Worm (Caenorhabditis elegans) whole organism, mixed stage, embryonic: Measurements from ENCODE around the gene gtf-2H1.

ENCODE experiments used
- elt-1 ChIP-seq: sonication (generic microtip); optimal IDR thresholded peaks from 2 replicates; lab custom pipeline; 2017; ENCODE audit warnings: missing genetic modification characterization, mild to moderate bottlenecking, missing compliant biosample characterization, antibody characterized with exemption, moderate library complexity, borderline replicate concordance; ENCODE audit not compliant: insufficient read depth
- lin-13 ChIP-seq: fragments of 150-350 bp; optimal IDR thresholded peaks from 2 replicates; lab custom pipeline; 2014; ENCODE audit warnings: missing biosample characterization, missing genetic modification characterization
- lsy-2 ChIP-seq: fragments of 150-350 bp; optimal IDR thresholded peaks from 2 replicates; lab custom pipeline; 2014; ENCODE audit warnings: missing biosample characterization, missing genetic modification characterization
- mab-5 ChIP-seq: fragments of 150-350 bp; optimal IDR thresholded peaks from 2 replicates; lab custom pipeline; 2014; ENCODE audit warnings: missing biosample characterization, missing genetic modification characterization
- nhr-28 ChIP-seq: fragments of 150-350 bp; optimal IDR thresholded peaks from 2 replicates; lab custom pipeline; 2014; ENCODE audit warnings: missing biosample characterization, missing genetic modification characterization
- nhr-76 ChIP-seq: sonication (generic microtip); optimal IDR thresholded peaks from 2 replicates; lab custom pipeline; 2017; ENCODE audit warnings: missing biosample characterization, missing genetic modification characterization
- sem-2 ChIP-seq: fragments of 200-800 bp; sonication (Bioruptor generic); optimal IDR thresholded peaks from 2 replicates; lab custom pipeline; 2018; ENCODE audit warnings: mild to moderate bottlenecking, missing genetic modification characterization, missing compliant biosample characterization
- snpc-4 ChIP-seq: fragments of 150-350 bp; optimal IDR thresholded peaks from 2 replicates; lab custom pipeline; 2014; ENCODE audit warnings: missing biosample characterization, missing genetic modification characterization
- unc-39 ChIP-seq: fragments of 150-350 bp; optimal IDR thresholded peaks from 2 replicates; lab custom pipeline; 2014; ENCODE audit warnings: missing biosample characterization, missing genetic modification characterization
- unc-62 ChIP-seq: fragments of 150-350 bp; optimal IDR thresholded peaks from 2 replicates; lab custom pipeline; 2014; ENCODE audit warnings: missing biosample characterization, missing genetic modification reagents, missing genetic modification characterization
- ztf-11 ChIP-seq: fragments of 150-350 bp; optimal IDR thresholded peaks from 2 replicates; lab custom pipeline; 2014; ENCODE audit warnings: missing biosample characterization, missing genetic modification characterization

DNA sequence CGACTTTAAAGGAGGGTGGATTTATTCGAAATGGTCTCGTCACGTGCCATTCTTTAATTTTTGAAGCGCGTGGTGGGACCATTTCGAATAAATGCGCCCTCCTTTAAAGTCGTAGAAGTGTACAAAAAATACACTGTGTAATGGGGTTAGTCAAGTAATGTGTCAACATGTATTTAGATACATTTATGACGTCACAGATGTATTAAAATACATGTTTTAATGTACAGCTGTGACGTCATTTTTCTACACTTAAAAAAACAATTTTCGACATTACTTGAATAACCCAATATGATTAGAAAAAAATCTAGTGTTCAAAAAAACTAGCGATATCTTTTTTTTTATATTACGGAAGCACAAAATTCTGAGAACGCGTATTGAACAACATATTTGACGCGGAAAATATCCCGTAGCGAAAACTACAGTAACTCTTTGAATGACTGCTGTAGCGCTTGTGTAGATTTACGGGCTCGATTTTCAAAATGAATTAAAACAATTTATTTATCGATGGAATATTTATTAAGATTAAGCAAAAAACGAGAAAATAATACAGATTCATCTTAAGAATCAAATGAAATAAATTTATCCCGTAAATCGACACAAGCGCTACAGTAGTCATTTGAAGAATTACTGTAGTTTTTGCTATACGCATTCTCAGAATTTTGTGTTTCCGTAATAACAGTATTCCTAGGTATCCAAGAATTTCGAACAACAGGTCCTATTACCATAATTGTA is 28.5 kb downstream of the gtf-2H1 start, which contains the start of gene gfrp-1:
- TF ChIP-seq sem-2 (GFP tag; lab: Kevin White, UChicago): no peak
- no peak for TF ChIP-seq snpc-4
- no peak for TF ChIP-seq lsy-2 (tag; lab: Kevin White, UChicago)
- no peak for TF ChIP-seq lin-13 (tag; lab: Kevin White, UChicago)
- TF ChIP-seq elt-1 (tag; lab: Kevin White, UChicago): no peak
- TF ChIP-seq ztf-11 (tag; lab: Kevin White, UChicago): no peak
- TF ChIP-seq unc-39: no peak
- no peak for TF ChIP-seq nhr-28 (tag; lab: Kevin White, UChicago)
- TF ChIP-seq unc-62: no peak
- TF ChIP-seq nhr-76: no peak
- TF ChIP-seq mab-5 (tag; lab: Kevin White, UChicago): no peak
